Worm (Caenorhabditis elegans) whole organism, L1 larva: ENCODE data around the gene slc-9B.1.

Experiments
- ceh-8 ChIP-seq: fragments of 200-800 bp; sonication (Bioruptor generic); optimal IDR thresholded peaks from 2 replicates; lab custom pipeline; 2018; ENCODE audit warnings: mild to moderate bottlenecking, missing genetic modification characterization, moderate library complexity, missing compliant biosample characterization
- grh-1 ChIP-seq: fragments of 200-800 bp; sonication (Bioruptor generic); IDR thresholded peaks from 2 replicates; pipeline ENCODE4 v1.3.6; 2022; ENCODE audit warnings: missing genetic modification reagents, missing genetic modification characterization, missing compliant biosample characterization
- lir-3 ChIP-seq: sonication (generic microtip); optimal IDR thresholded peaks from 2 replicates; lab custom pipeline; 2016; ENCODE audit warnings: mild to moderate bottlenecking, missing genetic modification characterization, moderate library complexity, missing compliant biosample characterization; ENCODE audit not compliant: poor library complexity
- nhr-76 ChIP-seq: sonication (generic microtip); optimal IDR thresholded peaks from 2 replicates; lab custom pipeline; 2017; ENCODE audit warnings: missing biosample characterization, missing genetic modification characterization
- nhr-77 ChIP-seq: fragments of 150-350 bp; optimal IDR thresholded peaks from 2 replicates; lab custom pipeline; 2014; ENCODE audit warnings: missing biosample characterization, missing genetic modification characterization
- nhr-90 ChIP-seq: sonication (generic microtip); optimal IDR thresholded peaks from 2 replicates; lab custom pipeline; 2016; ENCODE audit warnings: mild to moderate bottlenecking, missing genetic modification characterization, missing compliant biosample characterization; ENCODE audit not compliant: poor library complexity
- ztf-11 ChIP-seq, 2 experiments: sonication (generic microtip); optimal IDR thresholded peaks; 2 replicates each; lab custom pipeline; 2016 to 2017; ENCODE audit warnings: missing genetic modification characterization in 2 of 2, missing biosample characterization in 1 of 2, missing compliant biosample characterization in 1 of 2

- TF ChIP-seq nhr-90 (tag; lab: Kevin White, UChicago) (no peak), lir-3 (tag; lab: Kevin White, UChicago) (no peak), grh-1 (GFP tag; lab: Robert Waterston, UW) (no peak), ceh-8 (GFP tag; lab: Kevin White, UChicago) (no peak), nhr-77 (tag; lab: Kevin White, UChicago) (no peak), nhr-76 (tag; lab: Kevin White, UChicago) (no peak), ztf-11 (tag; optimal IDR thresholded peaks at IDR 0.05; lab: Kevin White, UChicago) (no peak)
Measured at ce11 chrX:10245617-10246016, 33.8 kb upstream of the slc-9B.1 start.
